Worm (Caenorhabditis elegans) whole organism, midembryonic: ENCODE results near the gene idpp-1.

Experiments
- T22C8.4 ChIP-seq: fragments of 200-800 bp; sonication (Bioruptor generic); IDR thresholded peaks from 2 replicates; pipeline ENCODE4 v1.3.6; 2022; ENCODE audit warnings: missing genetic modification characterization, missing compliant biosample characterization
- cog-1 ChIP-seq: sonication (generic microtip); optimal IDR thresholded peaks from 2 replicates; lab custom pipeline; 2016; ENCODE audit warnings: missing genetic modification characterization, missing compliant biosample characterization
- flt-1 ChIP-seq: fragments of 200-800 bp; sonication (Bioruptor generic); IDR thresholded peaks from 2 replicates; pipeline ENCODE4 v1.3.6; 2022; ENCODE audit warnings: missing genetic modification characterization, missing compliant biosample characterization
- klf-2 ChIP-seq: fragments of 200-800 bp; sonication (Bioruptor generic); conservative IDR thresholded peaks from 2 replicates; pipeline ENCODE4 v1.3.6; 2022; ENCODE audit warnings: missing genetic modification reagents, missing genetic modification characterization, missing compliant biosample characterization
- med-1 ChIP-seq: sonication (generic microtip); optimal IDR thresholded peaks from 2 replicates; lab custom pipeline; 2017; ENCODE audit warnings: missing genetic modification characterization, mild to moderate bottlenecking, missing compliant biosample characterization, antibody characterized with exemption, missing genetic modification reagents; ENCODE audit not compliant: insufficient read depth
- ztf-23 ChIP-seq: fragments of 200-800 bp; sonication (Bioruptor generic); IDR thresholded peaks from 2 replicates; pipeline ENCODE4 v1.3.6; 2022; ENCODE audit warnings: missing genetic modification reagents, missing genetic modification characterization, missing compliant biosample characterization
- ztf-29 ChIP-seq: fragments of 200-800 bp; sonication (Bioruptor generic); IDR thresholded peaks from 2 replicates; pipeline ENCODE4 v1.3.6; 2022; ENCODE audit warnings: missing genetic modification reagents, missing genetic modification characterization, missing compliant biosample characterization

DNA sequence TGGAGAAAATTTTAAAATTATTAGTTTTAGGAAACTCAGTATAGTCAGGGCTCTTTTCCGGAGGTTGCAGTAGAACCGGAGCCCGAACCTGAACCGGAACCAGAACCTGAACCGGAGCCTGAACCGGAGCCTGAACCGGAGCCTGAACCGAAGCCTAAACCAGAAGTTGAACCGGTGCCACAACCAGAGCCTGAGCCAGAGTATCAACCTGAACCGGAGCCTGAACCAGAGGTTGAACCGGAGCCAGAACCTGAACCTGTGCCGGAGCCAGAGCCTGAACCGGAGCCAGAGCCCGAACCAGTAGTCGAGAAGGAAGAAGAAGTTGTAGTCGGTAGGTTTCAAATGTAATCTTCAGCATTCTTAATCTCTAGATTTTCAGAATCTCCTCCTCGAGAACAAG is 28.0 kb downstream of the idpp-1 start:
- TF ChIP-seq ztf-29 (no peak), med-1 (no peak), T22C8.4 (GFP tag; lab: Robert Waterston, UW) (no peak), flt-1 (no peak), cog-1 (tag; lab: Kevin White, UChicago) (no peak), klf-2 (GFP tag; lab: Robert Waterston, UW) (no peak), ztf-23 (GFP tag; lab: Robert Waterston, UW) (no peak)
